Fruit fly (Drosophila melanogaster) whole organism, embryonic: ENCODE results near the gene Rchy1.

ENCODE experiments used
- CG30020 ChIP-seq: fragments of 200-800 bp; optimal IDR thresholded peaks from 2 replicates; lab custom pipeline; 2019; ENCODE audit warnings: missing biosample characterization, mild to moderate bottlenecking, missing genetic modification characterization, moderate library complexity
- CG31441 ChIP-seq: fragments of 200-800 bp; sonication (Bioruptor generic); IDR thresholded peaks from 2 replicates; pipeline ENCODE4 v1.3.6; 2022; ENCODE audit warnings: missing biosample characterization, missing genetic modification characterization
- CG6683 ChIP-seq: fragments of 200-800 bp; sonication (Bioruptor generic); optimal IDR thresholded peaks from 2 replicates; lab custom pipeline; 2017; ENCODE audit warnings: missing biosample characterization, mild to moderate bottlenecking, missing genetic modification characterization, missing genetic modification reagents
- CG6813 ChIP-seq: fragments of 200-800 bp; sonication (Bioruptor generic); optimal IDR thresholded peaks from 2 replicates; lab custom pipeline; 2017; ENCODE audit warnings: missing biosample characterization, missing genetic modification characterization, mild to moderate bottlenecking, moderate library complexity, missing genetic modification reagents
- Doc2 ChIP-seq: fragments of 200-800 bp; sonication (Bioruptor generic); IDR thresholded peaks from 2 replicates; pipeline ENCODE4 v1.3.6; 2022; ENCODE audit warnings: missing biosample characterization, missing genetic modification characterization
- Max ChIP-seq: fragments of 200-800 bp; sonication (Bioruptor generic); optimal IDR thresholded peaks from 2 replicates; lab custom pipeline; 2016; ENCODE audit warnings: missing biosample characterization, mild to moderate bottlenecking, missing genetic modification characterization
- Nf-YC ChIP-seq: fragments of 200-800 bp; optimal IDR thresholded peaks from 3 replicates; lab custom pipeline; 2019; ENCODE audit warnings: missing biosample characterization, mild to moderate bottlenecking, missing genetic modification characterization, moderate library complexity
- Ravus ChIP-seq: fragments of 200-800 bp; sonication (Bioruptor generic); IDR thresholded peaks from 2 replicates; pipeline ENCODE4 v1.3.6; 2022; ENCODE audit warnings: missing biosample characterization, missing genetic modification characterization
- btn ChIP-seq: fragments of 200-800 bp; sonication (Bioruptor generic); optimal IDR thresholded peaks from 2 replicates; lab custom pipeline; 2016; ENCODE audit warnings: missing biosample characterization, missing genetic modification characterization
- caup ChIP-seq: fragments of 200-800 bp; sonication (Bioruptor generic); optimal IDR thresholded peaks from 3 replicates; lab custom pipeline; 2017; ENCODE audit warnings: missing biosample characterization, mild to moderate bottlenecking, missing genetic modification characterization, moderate library complexity; ENCODE audit not compliant: severe bottlenecking

DNA sequence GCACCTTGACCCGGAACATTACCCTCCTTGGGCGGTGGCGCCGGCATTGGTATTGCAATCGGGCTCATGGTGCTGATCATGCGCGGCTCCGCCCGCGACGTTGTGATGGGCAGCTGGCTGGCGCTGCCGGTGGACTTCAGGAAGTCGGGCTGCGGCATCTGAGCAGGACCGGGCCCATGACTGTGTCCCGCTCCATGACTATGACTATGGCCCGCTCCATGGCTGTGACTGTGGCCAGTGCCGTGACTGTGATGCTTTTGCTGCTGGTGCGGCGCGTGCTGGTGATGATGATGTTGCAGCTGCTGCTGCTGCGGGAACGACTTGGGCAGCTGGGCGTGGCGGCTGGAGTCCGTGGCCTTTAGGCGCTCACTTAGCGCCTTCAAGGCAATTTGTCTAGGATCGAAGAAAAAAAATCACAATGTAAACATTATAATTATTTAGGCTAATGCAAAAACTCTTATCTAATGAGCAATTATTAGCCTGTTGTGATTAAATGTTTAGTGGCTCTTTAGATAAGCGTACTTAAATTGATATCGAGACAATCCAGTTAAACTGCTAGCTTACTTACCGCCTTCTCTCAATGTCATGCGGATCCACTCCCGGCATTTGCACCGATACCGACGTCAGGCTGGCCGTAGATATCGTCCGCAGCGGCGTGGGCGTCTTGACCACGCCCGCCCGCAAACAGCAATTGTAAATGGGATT lies 9.6 kb upstream of the Rchy1 start:
- TF ChIP-seq Ravus (GFP tag; lab: Robert Waterston, UW) (no peak), Doc2 (GFP tag; lab: Robert Waterston, UW) (no peak), CG6683 (GFP tag; lab: Kevin White, UChicago) (no peak), CG6813 (GFP tag; lab: Kevin White, UChicago) (no peak), CG31441 (GFP tag; lab: Robert Waterston, UW) (no peak), Nf-YC (tag; lab: Kevin White, UChicago) (no peak), CG30020 (tag; lab: Kevin White, UChicago) (no peak), Max (GFP tag; lab: Kevin White, UChicago) (no peak), caup (GFP tag; lab: Kevin White, UChicago) (no peak), btn (GFP tag; lab: Kevin White, UChicago) (no peak)
